Fruit fly (Drosophila melanogaster) whole organism: ENCODE data around the gene Sprn.

Experiments
- Dll ChIP-seq: fragments of >200 bp; optimal IDR thresholded peaks from 2 replicates; lab custom pipeline; 2017
- EcR ChIP-seq, 2 experiments: fragments of >200 bp; optimal IDR thresholded peaks; 2 replicates each; lab custom pipeline; 2017; ENCODE audit warnings: missing biosample characterization in 2 of 2, missing genetic modification characterization in 2 of 2, missing genetic modification reagents in 2 of 2
- pan ChIP-seq: fragments of >200 bp; optimal IDR thresholded peaks from 2 replicates; lab custom pipeline; 2017
- usp ChIP-seq: fragments of >200 bp; optimal IDR thresholded peaks from 2 replicates; lab custom pipeline; 2017; ENCODE audit warnings: missing biosample characterization, missing genetic modification characterization, mixed read lengths

DNA sequence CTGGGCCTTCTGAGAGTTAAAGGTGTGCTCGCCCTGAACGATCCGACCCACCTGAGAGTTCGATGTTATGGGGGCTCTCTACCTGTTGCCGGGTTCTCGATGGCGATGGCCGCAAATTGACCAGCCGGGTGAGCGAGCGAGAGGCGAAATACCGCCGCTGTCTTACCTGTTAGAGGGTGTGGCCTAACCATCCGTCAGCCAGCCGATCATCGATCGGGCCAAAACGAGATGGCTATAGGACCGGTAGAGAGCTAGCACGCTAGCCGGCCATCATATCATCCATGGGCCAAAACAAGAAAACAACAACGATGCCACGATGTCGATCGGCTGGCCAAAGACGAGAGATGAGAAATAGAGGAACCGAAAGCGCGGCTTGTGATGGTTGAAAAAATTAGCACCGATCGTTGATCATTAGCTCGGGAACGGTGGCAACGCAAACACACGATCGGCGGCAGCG lies 48.4 kb downstream of the Sprn start, which contains the start of gene byn:
- TF ChIP-seq usp (GFP tag; lab: Kevin White, UChicago) (no peak), EcR (GFP tag; optimal IDR thresholded peaks at IDR 0.05; lab: Kevin White, UChicago) (no peak), Dll (lab: Kevin White, UChicago) (peak; percentile 35), pan (lab: Kevin White, UChicago) (no peak)
